Worm (Caenorhabditis elegans) whole organism, L1 larva: ENCODE measurements around the gene algn-7.
A peak's percentile ranks its signal among the peaks of the same experiment; 100 is the strongest.

ENCODE experiments used
- C16A3.4 ChIP-seq: fragments of 150-350 bp; optimal IDR thresholded peaks from 2 replicates; lab custom pipeline; 2014; ENCODE audit warnings: missing biosample characterization, missing genetic modification characterization
- C34B4.2 ChIP-seq: sonication (generic microtip); optimal IDR thresholded peaks from 2 replicates; lab custom pipeline; 2017; ENCODE audit warnings: mild to moderate bottlenecking, missing genetic modification characterization, missing compliant biosample characterization
- F16B12.6 ChIP-seq: fragments of 150-350 bp; optimal IDR thresholded peaks from 2 replicates; lab custom pipeline; 2014; ENCODE audit warnings: missing biosample characterization, missing genetic modification characterization
- Y116A8C.19 ChIP-seq: sonication (generic microtip); optimal IDR thresholded peaks from 2 replicates; lab custom pipeline; 2016; ENCODE audit warnings: missing compliant biosample characterization, missing genetic modification characterization, borderline replicate concordance
- ama-1 ChIP-seq: fragments of 150-350 bp; optimal IDR thresholded peaks from 2 replicates; lab custom pipeline; 2014
- ceh-63 ChIP-seq: fragments of 200-800 bp; sonication (Bioruptor generic); optimal IDR thresholded peaks from 2 replicates; lab custom pipeline; 2018; ENCODE audit warnings: mild to moderate bottlenecking, missing genetic modification characterization, missing compliant biosample characterization
- ceh-82 ChIP-seq, 3 experiments: fragments of 150-350 bp in 1 of 3; sonication (generic microtip) in 2 of 3; optimal IDR thresholded peaks; 2 replicates each; lab custom pipeline; 2014 to 2017; ENCODE audit warnings: missing biosample characterization in 3 of 3, missing genetic modification characterization in 3 of 3
- ceh-88 ChIP-seq: fragments of 200-800 bp; sonication (Bioruptor generic); IDR thresholded peaks from 2 replicates; pipeline ENCODE4 v1.3.6; 2022; ENCODE audit warnings: missing genetic modification characterization, missing compliant biosample characterization
- ces-1 ChIP-seq: fragments of 150-350 bp; optimal IDR thresholded peaks from 2 replicates; lab custom pipeline; 2014; ENCODE audit warnings: missing biosample characterization, missing genetic modification reagents, missing genetic modification characterization
- dsc-1 ChIP-seq: sonication (generic microtip); optimal IDR thresholded peaks from 2 replicates; lab custom pipeline; 2016; ENCODE audit warnings: mild to moderate bottlenecking, missing genetic modification characterization, missing compliant biosample characterization
- efl-1 ChIP-seq, 4 experiments: fragments of 150-350 bp; optimal IDR thresholded peaks in 3 of 4; peaks in 1 of 4; 1 replicate in 1 of 4; 2 replicates in 3 of 4; lab custom pipeline; 2014; ENCODE audit warnings: missing biosample characterization in 2 of 4, missing genetic modification characterization in 2 of 4, missing genetic modification reagents in 2 of 4
- efl-3 ChIP-seq: fragments of 200-800 bp; sonication (Bioruptor generic); optimal IDR thresholded peaks from 2 replicates; lab custom pipeline; 2018; ENCODE audit warnings: mild to moderate bottlenecking, missing genetic modification characterization, missing compliant biosample characterization
- elt-2 ChIP-seq: sonication (generic microtip); optimal IDR thresholded peaks from 2 replicates; lab custom pipeline; 2016; ENCODE audit warnings: missing genetic modification characterization, mild to moderate bottlenecking, inconsistent platforms, missing compliant biosample characterization, missing genetic modification reagents
- elt-3 ChIP-seq, 6 experiments: fragments of 150-350 bp in 1 of 6; sonication (generic microtip); optimal IDR thresholded peaks; 2 replicates each; lab custom pipeline; 2017 to 2018; ENCODE audit warnings: missing biosample characterization in 6 of 6, missing genetic modification characterization in 6 of 6, inconsistent platforms in 1 of 6
- fkh-4 ChIP-seq: sonication (generic microtip); optimal IDR thresholded peaks from 2 replicates; lab custom pipeline; 2016; ENCODE audit warnings: missing compliant biosample characterization, missing genetic modification characterization, borderline replicate concordance
- fkh-8 ChIP-seq: sonication (generic microtip); optimal IDR thresholded peaks from 2 replicates; lab custom pipeline; 2016; ENCODE audit warnings: mild to moderate bottlenecking, missing genetic modification characterization, missing compliant biosample characterization
- hlh-4 ChIP-seq: sonication (generic microtip); optimal IDR thresholded peaks from 2 replicates; lab custom pipeline; 2016; ENCODE audit warnings: mild to moderate bottlenecking, missing genetic modification characterization, missing compliant biosample characterization
- irx-1 ChIP-seq: sonication (generic microtip); optimal IDR thresholded peaks from 2 replicates; lab custom pipeline; 2016; ENCODE audit warnings: missing genetic modification characterization, missing compliant biosample characterization
- jun-1 ChIP-seq: fragments of 150-350 bp; optimal IDR thresholded peaks from 2 replicates; lab custom pipeline; 2014; ENCODE audit warnings: missing biosample characterization, missing genetic modification reagents, missing genetic modification characterization
- nhr-12 ChIP-seq: sonication (generic microtip); optimal IDR thresholded peaks from 2 replicates; lab custom pipeline; 2017; ENCODE audit warnings: missing biosample characterization, missing genetic modification characterization
- nhr-237 ChIP-seq: fragments of 150-350 bp; optimal IDR thresholded peaks from 2 replicates; lab custom pipeline; 2014; ENCODE audit warnings: missing biosample characterization, missing genetic modification characterization
- nhr-28 ChIP-seq: fragments of 150-350 bp; optimal IDR thresholded peaks from 2 replicates; lab custom pipeline; 2014; ENCODE audit warnings: missing biosample characterization, missing genetic modification characterization
- nhr-47 ChIP-seq: sonication (generic microtip); optimal IDR thresholded peaks from 2 replicates; lab custom pipeline; 2016; ENCODE audit warnings: mild to moderate bottlenecking, missing genetic modification characterization, moderate library complexity, missing compliant biosample characterization
- nhr-71 ChIP-seq: sonication (generic microtip); optimal IDR thresholded peaks from 2 replicates; lab custom pipeline; 2016; ENCODE audit warnings: mild to moderate bottlenecking, missing genetic modification characterization, moderate library complexity, missing compliant biosample characterization
- nhr-84 ChIP-seq: sonication (generic microtip); optimal IDR thresholded peaks from 2 replicates; lab custom pipeline; 2017; ENCODE audit warnings: missing biosample characterization, missing genetic modification characterization
- nhr-90 ChIP-seq: sonication (generic microtip); optimal IDR thresholded peaks from 2 replicates; lab custom pipeline; 2016; ENCODE audit warnings: mild to moderate bottlenecking, missing genetic modification characterization, missing compliant biosample characterization; ENCODE audit not compliant: poor library complexity
- pqm-1 ChIP-seq: sonication (generic microtip); optimal IDR thresholded peaks from 3 replicates; lab custom pipeline; 2017; ENCODE audit warnings: missing biosample characterization, missing genetic modification characterization
- rnt-1 ChIP-seq: sonication (generic microtip); optimal IDR thresholded peaks from 2 replicates; lab custom pipeline; 2016; ENCODE audit warnings: mild to moderate bottlenecking, missing genetic modification characterization, moderate library complexity, missing compliant biosample characterization
- sptf-1 ChIP-seq: fragments of 150-350 bp; optimal IDR thresholded peaks from 2 replicates; lab custom pipeline; 2014; ENCODE audit warnings: missing biosample characterization, missing genetic modification characterization
- sup-37 ChIP-seq: fragments of 200-800 bp; sonication (Bioruptor generic); optimal IDR thresholded peaks from 2 replicates; lab custom pipeline; 2018; ENCODE audit warnings: mild to moderate bottlenecking, missing genetic modification characterization, missing compliant biosample characterization
- tbx-2 ChIP-seq: sonication (generic microtip); optimal IDR thresholded peaks from 2 replicates; lab custom pipeline; 2016; ENCODE audit warnings: missing genetic modification characterization, missing compliant biosample characterization
- unc-30 ChIP-seq: sonication (generic microtip); optimal IDR thresholded peaks from 2 replicates; lab custom pipeline; 2017; ENCODE audit warnings: missing biosample characterization, missing genetic modification characterization
- unc-62 ChIP-seq: fragments of 150-350 bp; optimal IDR thresholded peaks from 2 replicates; lab custom pipeline; 2014; ENCODE audit warnings: missing biosample characterization, missing genetic modification reagents, missing genetic modification characterization
- unc-98 ChIP-seq: fragments of 200-800 bp; sonication (Bioruptor generic); IDR thresholded peaks from 2 replicates; pipeline ENCODE4 v1.3.6; 2022; ENCODE audit warnings: missing genetic modification characterization, missing compliant biosample characterization
- vab-15 ChIP-seq: sonication (generic microtip); optimal IDR thresholded peaks from 2 replicates; lab custom pipeline; 2017; ENCODE audit warnings: missing genotype, mild to moderate bottlenecking, missing genetic modification characterization, missing compliant biosample characterization
- xbp-1 ChIP-seq: sonication (generic microtip); optimal IDR thresholded peaks from 2 replicates; lab custom pipeline; 2016; ENCODE audit warnings: missing genetic modification characterization, missing compliant biosample characterization
- ztf-11 ChIP-seq, 2 experiments: sonication (generic microtip); optimal IDR thresholded peaks; 2 replicates each; lab custom pipeline; 2016 to 2017; ENCODE audit warnings: missing genetic modification characterization in 2 of 2, missing biosample characterization in 1 of 2, missing compliant biosample characterization in 1 of 2

algn-7 gene

ce11 chrV:19934223-19934622 is at the start of gene algn-7:
Gene algn-7 (minus strand): TSS chrV:19934323.
- no peak for TF ChIP-seq ces-1
- TF ChIP-seq ceh-88 (GFP tag; lab: Robert Waterston, UW) = no peak
- TF ChIP-seq fkh-8 (tag; lab: Kevin White, UChicago) = no peak
- no peak for TF ChIP-seq dsc-1 (tag; lab: Kevin White, UChicago)
- no peak for TF ChIP-seq tbx-2
- TF ChIP-seq sptf-1 = no peak
- no peak for TF ChIP-seq nhr-84 (tag; lab: Kevin White, UChicago)
- no peak for TF ChIP-seq C16A3.4 (tag; lab: Kevin White, UChicago)
- TF ChIP-seq irx-1 (tag; lab: Kevin White, UChicago) = no peak
- no peak for TF ChIP-seq sup-37 (GFP tag; lab: Kevin White, UChicago)
- no peak for TF ChIP-seq pqm-1 (tag; lab: Kevin White, UChicago)
- TF ChIP-seq Y116A8C.19 (tag; lab: Kevin White, UChicago) = no peak
- no peak for TF ChIP-seq unc-30 (tag; lab: Kevin White, UChicago)

ce11 chrV:19981832-19982462 is 47.8 kb upstream of the algn-7 start, which contains the start of gene Y60A3A.24:
Gene Y60A3A.24 (minus strand): TSS chrV:19981882.
- no peak for TF ChIP-seq ceh-63 (GFP tag; lab: Kevin White, UChicago)
- peak; percentile 60 for TF ChIP-seq elt-2 (tag; lab: Kevin White, UChicago)
- TF ChIP-seq efl-1 (optimal IDR thresholded peaks at IDR 0.05; lab: Kevin White, UChicago) = no peak
- TF ChIP-seq efl-1 (GFP tag; optimal IDR thresholded peaks at IDR 0.05 in 1 of 2; lab: Kevin White, UChicago) = peak in 1 of 2 experiments; percentile 47

ce11 chrV:19978220-19978619 is 44.1 kb upstream of the algn-7 start, which contains the start of gene srh-183:
Gene srh-183 (minus strand): TSS chrV:19978320.
- no peak for TF ChIP-seq elt-3 (tag; optimal IDR thresholded peaks at IDR 0.05; lab: Kevin White, UChicago)
- TF ChIP-seq vab-15 (tag; lab: Kevin White, UChicago) = no peak
- no peak for TF ChIP-seq unc-98 (GFP tag; lab: Robert Waterston, UW)
- TF ChIP-seq nhr-12 (tag; lab: Kevin White, UChicago) = no peak
- TF ChIP-seq ceh-82 (tag; optimal IDR thresholded peaks at IDR 0.05; lab: Kevin White, UChicago) = no peak
- TF ChIP-seq F16B12.6 (tag; lab: Kevin White, UChicago) = no peak
- TF ChIP-seq pqm-1 (tag; lab: Kevin White, UChicago) = no peak
- TF ChIP-seq fkh-4 (tag; lab: Kevin White, UChicago) = no peak
- no peak for TF ChIP-seq rnt-1 (tag; lab: Kevin White, UChicago)

- TF ChIP-seq F16B12.6 (tag; lab: Kevin White, UChicago) (no peak), efl-3 (GFP tag; lab: Kevin White, UChicago) (no peak), ztf-11 (tag; optimal IDR thresholded peaks at IDR 0.05; lab: Kevin White, UChicago) (no peak), nhr-47 (tag; lab: Kevin White, UChicago) (no peak), unc-62 (GFP tag; lab: Kevin White, UChicago) (no peak), ama-1 (lab: Kevin White, UChicago) (no peak), nhr-28 (no peak), efl-1 (optimal IDR thresholded peaks at IDR 0.05; lab: Kevin White, UChicago) (no peak), efl-1 (GFP tag; optimal IDR thresholded peaks at IDR 0.05 in 1 of 2; lab: Kevin White, UChicago) (no peak), xbp-1 (tag; lab: Kevin White, UChicago) (no peak), C34B4.2 (tag; lab: Kevin White, UChicago) (no peak), nhr-237 (no peak), C16A3.4 (tag; lab: Kevin White, UChicago) (no peak), fkh-4 (tag; lab: Kevin White, UChicago) (no peak), hlh-4 (tag; lab: Kevin White, UChicago) (no peak), nhr-90 (tag; lab: Kevin White, UChicago) (no peak), nhr-71 (tag; lab: Kevin White, UChicago) (no peak), jun-1 (tag; lab: Kevin White, UChicago) (no peak)
Measured at ce11 chrV:19972984-19973383, 38.9 kb upstream of the algn-7 start, which contains the start of gene srh-173. Gene srh-173 (plus strand): TSS chrV:19973284.
